Fruit fly (Drosophila melanogaster): ENCODE measurements around the gene Snoo.

The Snoo gene

DNA sequence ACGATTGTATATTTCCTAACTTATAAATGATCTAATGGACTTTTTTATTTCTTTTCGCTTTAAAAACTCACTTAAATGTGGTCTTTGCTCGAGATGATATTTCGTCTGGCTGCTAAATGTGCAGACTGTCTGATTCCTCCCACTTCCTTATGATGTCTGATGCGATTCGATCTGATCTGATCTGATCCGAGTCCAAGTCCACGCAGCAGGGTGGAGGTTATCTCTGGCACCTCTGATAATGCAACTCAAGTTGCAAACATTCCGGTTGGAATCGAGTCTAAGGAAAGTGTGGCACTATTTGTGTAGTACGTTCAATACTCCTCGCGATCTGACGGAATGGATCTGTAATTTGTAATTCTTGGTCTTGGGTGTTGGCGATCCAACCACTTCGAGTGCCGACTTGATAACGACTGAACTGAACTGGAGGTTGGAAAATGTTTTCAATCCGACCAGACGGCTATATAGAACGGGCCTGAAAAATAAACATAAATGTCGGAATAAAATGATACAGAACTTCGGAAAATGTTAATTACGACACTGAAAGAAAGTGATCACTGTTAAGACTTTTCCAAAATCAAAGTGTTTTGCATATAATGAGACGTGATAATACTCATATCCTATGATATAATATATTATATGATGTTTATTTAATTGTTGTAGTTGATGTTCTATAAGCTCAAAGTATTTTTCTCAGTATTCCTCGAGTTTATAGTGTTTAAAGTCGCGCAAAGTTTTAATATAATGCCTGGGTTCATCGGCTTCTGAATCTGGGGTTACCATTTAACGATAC, 13.5 kb upstream of the Snoo start (continued):
- TF ChIP-seq Fer3 (tag; optimal IDR thresholded peaks at IDR 0.05) (no peak), tio (GFP tag; optimal IDR thresholded peaks at IDR 0.05) (no peak), zfh1 (GFP tag; IDR thresholded peaks at IDR 0.05) (no peak), CG17361 (GFP tag; IDR thresholded peaks at IDR 0.05) (peak; percentile 60; the same call in 2 of the 3 replicates), sisA (GFP tag; IDR thresholded peaks at IDR 0.05) (no peak), pros (GFP tag; optimal IDR thresholded peaks at IDR 0.05) (no peak), Six4 (GFP tag; optimal IDR thresholded peaks at IDR 0.05) (peak; percentile 15), CG14050 (GFP tag; IDR thresholded peaks at IDR 0.05) (no peak), CG34224 (GFP tag; IDR thresholded peaks at IDR 0.05; ENCODE audit: partially characterized antibody) (no peak), mld (GFP tag; IDR thresholded peaks at IDR 0.05; ENCODE audit: partially characterized antibody) (no peak), HLH4C (GFP tag; IDR thresholded peaks at IDR 0.05; ENCODE audit: partially characterized antibody) (no peak), corto (GFP tag; optimal IDR thresholded peaks at IDR 0.05) (no peak), CG10431 (GFP tag; optimal IDR thresholded peaks at IDR 0.05) (no peak), trem (tag; optimal IDR thresholded peaks at IDR 0.05) (no peak), Dip3 (GFP tag; optimal IDR thresholded peaks at IDR 0.05) (no peak), CG17359 (tag; optimal IDR thresholded peaks at IDR 0.05) (peak; percentile 59), so (GFP tag; IDR thresholded peaks at IDR 0.05) (no peak), ac (GFP tag; optimal IDR thresholded peaks at IDR 0.05) (no peak), Ssrp (tag; optimal IDR thresholded peaks at IDR 0.05) (no peak), CG17829 (tag; optimal IDR thresholded peaks at IDR 0.05) (peak; percentile 47), Atf3 (GFP tag; optimal IDR thresholded peaks at IDR 0.05) (no peak), CG11504 (tag; optimal IDR thresholded peaks at IDR 0.05) (peak; percentile 59), Doc2 (GFP tag; IDR thresholded peaks at IDR 0.05) (no peak), CG7839 (tag; optimal IDR thresholded peaks at IDR 0.05) (peak; percentile 27), CG8765 (GFP tag; IDR thresholded peaks at IDR 0.05) (no peak), eyg (GFP tag; optimal IDR thresholded peaks at IDR 0.05) (no peak), ham (GFP tag; IDR thresholded peaks at IDR 0.05) (no peak), CG6813 (GFP tag; optimal IDR thresholded peaks at IDR 0.05) (no peak), Abd-B (GFP tag; optimal IDR thresholded peaks at IDR 0.05) (peak; percentile 21), CG7357 (GFP tag; IDR thresholded peaks at IDR 0.05) (no peak), CG15514 (GFP tag; optimal IDR thresholded peaks at IDR 0.05) (no peak), Hr51 (GFP tag; optimal IDR thresholded peaks at IDR 0.05) (no peak), CG6689 (GFP tag; IDR thresholded peaks at IDR 0.05) (0 out of 2 replicates have a peak, but pooled peaks have one; percentile 24), CG13624 (GFP tag; optimal IDR thresholded peaks at IDR 0.05) (no peak), CG14710 (tag; optimal IDR thresholded peaks at IDR 0.05) (peak; percentile 35), hkb (optimal IDR thresholded peaks at IDR 0.05) (no peak), hkb (GFP tag; IDR thresholded peaks at IDR 0.05) (0 out of 2 replicates have a peak, but pooled peaks have one; percentile 39), CTCF (GFP tag; optimal IDR thresholded peaks at IDR 0.05) (no peak), Sox102F (GFP tag; optimal IDR thresholded peaks at IDR 0.05) (peak; percentile 60), sug (tag; optimal IDR thresholded peaks at IDR 0.05) (no peak), fu2 (GFP tag; optimal IDR thresholded peaks at IDR 0.05) (no peak), CG32772 (GFP tag; IDR thresholded peaks at IDR 0.05) (no peak), Sry-δ (GFP tag; optimal IDR thresholded peaks at IDR 0.05) (no peak), fd96Cb (tag; optimal IDR thresholded peaks at IDR 0.05) (peak; percentile 38), CG8281 (tag; optimal IDR thresholded peaks at IDR 0.05) (no peak), Sry-β (GFP tag; optimal IDR thresholded peaks at IDR 0.05) (no peak), CG10274 (GFP tag; optimal IDR thresholded peaks at IDR 0.05) (no peak), lilli (GFP tag; optimal IDR thresholded peaks at IDR 0.05) (no peak), lola (GFP tag; optimal IDR thresholded peaks at IDR 0.05) (no peak)

Data from whole organism, embryonic.